Fruit fly (Drosophila melanogaster) whole organism, adult: ENCODE data around the gene CG15059.

ENCODE experiments used
- CG11617 ChIP-seq: fragments of 200-800 bp; sonication (Bioruptor generic); optimal IDR thresholded peaks from 2 replicates; lab custom pipeline; 2017; ENCODE audit warnings: mild to moderate bottlenecking, missing biosample characterization, missing genetic modification reagents, missing genetic modification characterization
- CG12768 ChIP-seq: fragments of 200-800 bp; sonication (Bioruptor generic); optimal IDR thresholded peaks from 2 replicates; lab custom pipeline; 2017; ENCODE audit warnings: missing biosample characterization, missing genetic modification characterization, mild to moderate bottlenecking, moderate library complexity, missing genetic modification reagents
- CG14711 ChIP-seq: fragments of 200-800 bp; sonication (Bioruptor generic); optimal IDR thresholded peaks from 2 replicates; lab custom pipeline; 2018; ENCODE audit warnings: missing biosample characterization, mild to moderate bottlenecking, missing genetic modification characterization, moderate library complexity
- CG1620 ChIP-seq: fragments of 200-800 bp; sonication (Bioruptor generic); optimal IDR thresholded peaks from 2 replicates; lab custom pipeline; 2016; ENCODE audit warnings: missing biosample characterization, missing genetic modification characterization
- CG33017 ChIP-seq: fragments of 200-800 bp; sonication (Bioruptor generic); optimal IDR thresholded peaks from 2 replicates; lab custom pipeline; 2018; ENCODE audit warnings: missing biosample characterization, mild to moderate bottlenecking, missing genetic modification characterization, moderate library complexity
- CG5204 ChIP-seq: fragments of 200-800 bp; sonication (Bioruptor generic); optimal IDR thresholded peaks from 2 replicates; lab custom pipeline; 2016; ENCODE audit warnings: missing biosample characterization, missing genetic modification characterization
- CG7045 ChIP-seq: fragments of 200-800 bp; sonication (Bioruptor generic); optimal IDR thresholded peaks from 2 replicates; lab custom pipeline; 2017; ENCODE audit warnings: missing biosample characterization, mild to moderate bottlenecking, missing genetic modification characterization
- CG7101 ChIP-seq: fragments of 200-800 bp; sonication (Bioruptor generic); optimal IDR thresholded peaks from 2 replicates; lab custom pipeline; 2018; ENCODE audit warnings: missing biosample characterization, mild to moderate bottlenecking, missing genetic modification characterization, moderate library complexity
- Clk ChIP-seq: fragments of 200-800 bp; sonication (Bioruptor generic); optimal IDR thresholded peaks from 2 replicates; lab custom pipeline; 2017; ENCODE audit warnings: missing biosample characterization, missing genetic modification characterization
- Crg-1 ChIP-seq: fragments of 200-800 bp; sonication (Bioruptor generic); optimal IDR thresholded peaks from 2 replicates; lab custom pipeline; 2016; ENCODE audit warnings: missing biosample characterization, missing genetic modification characterization
- Hr96 ChIP-seq: fragments of 200-800 bp; sonication (Bioruptor generic); optimal IDR thresholded peaks from 2 replicates; lab custom pipeline; 2016; ENCODE audit warnings: missing biosample characterization, missing genetic modification characterization
- Mnt ChIP-seq: fragments of 200-800 bp; sonication (Bioruptor generic); optimal IDR thresholded peaks from 2 replicates; lab custom pipeline; 2016; ENCODE audit warnings: missing biosample characterization, mild to moderate bottlenecking, missing genetic modification characterization
- bab1 ChIP-seq: fragments of 200-800 bp; sonication (Bioruptor generic); optimal IDR thresholded peaks from 3 replicates; lab custom pipeline; 2019; ENCODE audit warnings: missing biosample characterization, mild to moderate bottlenecking, missing genetic modification characterization, moderate library complexity
- cic ChIP-seq: fragments of 200-800 bp; sonication (Bioruptor generic); optimal IDR thresholded peaks from 2 replicates; lab custom pipeline; 2017; ENCODE audit warnings: missing biosample characterization, mild to moderate bottlenecking, missing genetic modification characterization, moderate library complexity
- cnc ChIP-seq, 2 experiments: fragments of >200 bp; optimal IDR thresholded peaks; 2 replicates each; lab custom pipeline; 2017
- kay ChIP-seq: fragments of 200-800 bp; sonication (Bioruptor generic); peaks from one replicate; lab custom pipeline; 2016; ENCODE audit warnings: missing biosample characterization, missing genetic modification characterization, borderline replicate concordance
- ovo ChIP-seq: fragments of 200-800 bp; sonication (Bioruptor generic); optimal IDR thresholded peaks from 2 replicates; lab custom pipeline; 2016; ENCODE audit warnings: missing biosample characterization, missing genetic modification characterization
- pad ChIP-seq: fragments of 200-800 bp; sonication (Bioruptor generic); optimal IDR thresholded peaks from 3 replicates; lab custom pipeline; 2017; ENCODE audit warnings: missing biosample characterization, missing genetic modification characterization, mild to moderate bottlenecking, moderate library complexity, missing genetic modification reagents
- tj ChIP-seq: fragments of 200-800 bp; sonication (Bioruptor generic); optimal IDR thresholded peaks from 3 replicates; lab custom pipeline; 2017; ENCODE audit warnings: missing biosample characterization, mild to moderate bottlenecking, missing genetic modification characterization, moderate library complexity
- toe ChIP-seq: fragments of 200-800 bp; sonication (Bioruptor generic); optimal IDR thresholded peaks from 2 replicates; lab custom pipeline; 2016; ENCODE audit warnings: missing biosample characterization, missing genetic modification characterization

The CG15059 gene

dm6 chrX:18243184-18243375 lies 16.2 kb downstream of the CG15059 start, which contains the start of gene upd2:
TSS of gene upd2 (minus strand) at chrX:18243284.
- TF ChIP-seq CG1620 (GFP tag; lab: Kevin White, UChicago) (no peak), bab1 (no peak), cnc (optimal IDR thresholded peaks at IDR 0.05; lab: Kevin White, UChicago) (no peak), CG14711 (tag; lab: Kevin White, UChicago) (no peak), toe (GFP tag; lab: Kevin White, UChicago) (no peak), Hr96 (GFP tag; lab: Kevin White, UChicago) (no peak), CG33017 (tag; lab: Kevin White, UChicago) (no peak), CG5204 (GFP tag; lab: Kevin White, UChicago) (no peak), CG7045 (GFP tag; lab: Kevin White, UChicago) (no peak), cic (GFP tag; lab: Kevin White, UChicago) (no peak)

dm6 chrX:18241267-18241666 lies 18.1 kb downstream of the CG15059 start:
- TF ChIP-seq Clk (GFP tag; lab: Kevin White, UChicago) (no peak), CG14711 (tag; lab: Kevin White, UChicago) (no peak), Crg-1 (GFP tag; lab: Kevin White, UChicago) (no peak), CG11617 (no peak), pad (GFP tag; lab: Kevin White, UChicago) (no peak), CG7045 (GFP tag; lab: Kevin White, UChicago) (no peak), CG7101 (tag; lab: Kevin White, UChicago) (no peak), kay (GFP tag; lab: Kevin White, UChicago) (no peak), CG5204 (GFP tag; lab: Kevin White, UChicago) (no peak), CG12768 (GFP tag; lab: Kevin White, UChicago) (no peak), bab1 (no peak), Hr96 (GFP tag; lab: Kevin White, UChicago) (no peak), cic (GFP tag; lab: Kevin White, UChicago) (no peak), tj (GFP tag; lab: Kevin White, UChicago) (no peak), cnc (optimal IDR thresholded peaks at IDR 0.05; lab: Kevin White, UChicago) (no peak), CG1620 (GFP tag; lab: Kevin White, UChicago) (no peak)

- TF ChIP-seq CG1620 (GFP tag; lab: Kevin White, UChicago) (no peak), bab1 (peak; percentile 51), ovo (no peak)
These were observed 20.0 kb downstream of the CG15059 start for dm6 chrX:18239301-18239700.

- TF ChIP-seq tj (GFP tag; lab: Kevin White, UChicago) (no peak), CG11617 (no peak), Hr96 (GFP tag; lab: Kevin White, UChicago) (no peak), CG33017 (tag; lab: Kevin White, UChicago) (no peak)
These were observed 20.9 kb downstream of the CG15059 start for dm6 chrX:18238449-18238848.

- no peak for TF ChIP-seq cic (GFP tag; lab: Kevin White, UChicago)
- no peak for TF ChIP-seq tj (GFP tag; lab: Kevin White, UChicago)
- TF ChIP-seq toe (GFP tag; lab: Kevin White, UChicago): no peak
- no peak for TF ChIP-seq Mnt (GFP tag; lab: Kevin White, UChicago)
- no peak for TF ChIP-seq ovo
- no peak for TF ChIP-seq CG11617
- no peak for TF ChIP-seq CG14711 (tag; lab: Kevin White, UChicago)
- TF ChIP-seq Clk (GFP tag; lab: Kevin White, UChicago): no peak
- TF ChIP-seq Hr96 (GFP tag; lab: Kevin White, UChicago): no peak
- no peak for TF ChIP-seq bab1
- TF ChIP-seq kay (GFP tag; lab: Kevin White, UChicago): no peak
- no peak for TF ChIP-seq cnc (optimal IDR thresholded peaks at IDR 0.05; lab: Kevin White, UChicago)
- TF ChIP-seq CG7101 (tag; lab: Kevin White, UChicago): no peak
- TF ChIP-seq CG5204 (GFP tag; lab: Kevin White, UChicago): no peak
- no peak for TF ChIP-seq pad (GFP tag; lab: Kevin White, UChicago)
- no peak for TF ChIP-seq CG12768 (GFP tag; lab: Kevin White, UChicago)
- TF ChIP-seq Crg-1 (GFP tag; lab: Kevin White, UChicago): no peak
- TF ChIP-seq CG7045 (GFP tag; lab: Kevin White, UChicago): no peak
- no peak for TF ChIP-seq CG33017 (tag; lab: Kevin White, UChicago)
- TF ChIP-seq CG1620 (GFP tag; lab: Kevin White, UChicago): no peak
These were observed 21.4 kb downstream of the CG15059 start for dm6 chrX:18237886-18238285.

- TF ChIP-seq bab1: no peak
- no peak for TF ChIP-seq CG7045 (GFP tag; lab: Kevin White, UChicago)
- no peak for TF ChIP-seq cnc (optimal IDR thresholded peaks at IDR 0.05; lab: Kevin White, UChicago)
- no peak for TF ChIP-seq pad (GFP tag; lab: Kevin White, UChicago)
- TF ChIP-seq ovo: no peak
- TF ChIP-seq tj (GFP tag; lab: Kevin White, UChicago): no peak
- no peak for TF ChIP-seq Hr96 (GFP tag; lab: Kevin White, UChicago)
- no peak for TF ChIP-seq CG1620 (GFP tag; lab: Kevin White, UChicago)
- no peak for TF ChIP-seq CG33017 (tag; lab: Kevin White, UChicago)
- no peak for TF ChIP-seq CG12768 (GFP tag; lab: Kevin White, UChicago)
These were observed 33.3 kb downstream of the CG15059 start, which contains the start of gene CG33639 for dm6 chrX:18225976-18226375. TSS of gene CG33639 (minus strand) at chrX:18226076.

- TF ChIP-seq kay (GFP tag; lab: Kevin White, UChicago) (no peak), pad (GFP tag; lab: Kevin White, UChicago) (no peak), Mnt (GFP tag; lab: Kevin White, UChicago) (no peak), Crg-1 (GFP tag; lab: Kevin White, UChicago) (no peak), cic (GFP tag; lab: Kevin White, UChicago) (no peak), ovo (no peak), CG7045 (GFP tag; lab: Kevin White, UChicago) (no peak), CG1620 (GFP tag; lab: Kevin White, UChicago) (no peak), tj (GFP tag; lab: Kevin White, UChicago) (no peak), cnc (optimal IDR thresholded peaks at IDR 0.05; lab: Kevin White, UChicago) (no peak), CG33017 (tag; lab: Kevin White, UChicago) (no peak), CG14711 (tag; lab: Kevin White, UChicago) (no peak)
These were observed 50.3 kb downstream of the CG15059 start, which contains the start of gene Him for dm6 chrX:18208930-18209477. TSS of gene Him (plus strand) at chrX:18209427.
